Fruit fly (Drosophila melanogaster): Measurements from ENCODE around the gene Gr10b.

Gene Gr10b

DNA sequence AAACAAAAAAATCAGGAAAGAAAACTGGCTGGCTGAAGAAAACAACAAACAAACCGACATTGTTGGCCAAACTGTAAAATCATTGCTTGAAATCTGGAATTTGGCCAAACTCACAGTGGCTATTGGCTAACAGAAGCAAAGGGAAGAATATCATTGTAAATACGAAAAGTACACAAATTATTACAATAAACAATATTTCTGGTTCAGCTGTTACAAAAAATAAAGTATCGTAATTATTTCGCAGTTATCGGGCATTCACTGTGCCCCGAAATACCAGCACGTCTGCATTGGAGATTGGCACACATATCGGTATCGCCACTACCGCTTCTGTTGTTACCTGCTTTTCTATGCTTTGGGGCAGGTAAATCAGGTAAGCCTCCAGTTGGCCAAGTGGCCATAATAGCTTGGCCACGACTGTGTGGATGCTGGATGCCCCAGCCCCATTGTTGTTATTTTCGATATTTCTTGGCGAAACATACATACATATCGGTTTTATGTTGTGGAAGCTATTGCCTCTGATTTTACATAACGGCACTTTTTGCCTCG, 38.1 kb upstream of the Gr10b start (continued):
- TF ChIP-seq Dad (GFP tag; optimal IDR thresholded peaks at IDR 0.05): no peak
- TF ChIP-seq tgo (GFP tag; IDR thresholded peaks at IDR 0.05): peak; percentile 63
- no peak for TF ChIP-seq Mes4 (GFP tag; optimal IDR thresholded peaks at IDR 0.05)
- TF ChIP-seq pho (GFP tag; optimal IDR thresholded peaks at IDR 0.05): peak; percentile 56
- no peak for TF ChIP-seq Stat92E (GFP tag; optimal IDR thresholded peaks at IDR 0.05)
- no peak for TF ChIP-seq zen2 (GFP tag; IDR thresholded peaks at IDR 0.05; ENCODE audit: partially characterized antibody)
- peak; percentile 58; the same call in 1 of the 2 replicates for TF ChIP-seq CG7372 (GFP tag; IDR thresholded peaks at IDR 0.05)
- peak; percentile 27; the same call in 1 of the 3 replicates for TF ChIP-seq CG7357 (GFP tag; IDR thresholded peaks at IDR 0.05)
- peak; percentile 43 for TF ChIP-seq CG2712 (tag; optimal IDR thresholded peaks at IDR 0.05)
- no peak for TF ChIP-seq da (GFP tag; optimal IDR thresholded peaks at IDR 0.05)
- peak; percentile 52; the same call in 1 of the 3 replicates for TF ChIP-seq Aef1 (GFP tag; IDR thresholded peaks at IDR 0.05)
- peak; percentile 35 for TF ChIP-seq CG15514 (GFP tag; optimal IDR thresholded peaks at IDR 0.05)
- no peak for TF ChIP-seq CG34224 (GFP tag; IDR thresholded peaks at IDR 0.05; ENCODE audit: partially characterized antibody)
- peak; percentile 18 to 39 for TF ChIP-seq Pdp1 (GFP tag; optimal IDR thresholded peaks at IDR 0.05)
- TF ChIP-seq pfk (GFP tag; optimal IDR thresholded peaks at IDR 0.05): no peak
- peak; percentile 53; the same call in 1 of the 2 replicates for TF ChIP-seq CG10366 (GFP tag; IDR thresholded peaks at IDR 0.05)
- no peak for TF ChIP-seq Ets97D (GFP tag; optimal IDR thresholded peaks at IDR 0.05)
- TF ChIP-seq CG8359 (GFP tag; optimal IDR thresholded peaks at IDR 0.05; ENCODE audit: borderline replicate concordance): no peak
- TF ChIP-seq NC2β (GFP tag; optimal IDR thresholded peaks at IDR 0.05): no peak
- peak; percentile 60; the same call in 1 of the 2 replicates for TF ChIP-seq CG11085 (GFP tag; IDR thresholded peaks at IDR 0.05)
- TF ChIP-seq ewg (GFP tag; optimal IDR thresholded peaks at IDR 0.05): no peak
- TF ChIP-seq CG12769 (tag; optimal IDR thresholded peaks at IDR 0.05): peak; percentile 77
- TF ChIP-seq ind (GFP tag; optimal IDR thresholded peaks at IDR 0.05): peak; percentile 56
- no peak for TF ChIP-seq ems (GFP tag; optimal IDR thresholded peaks at IDR 0.05)
- TF ChIP-seq CG12155 (GFP tag; optimal IDR thresholded peaks at IDR 0.05): no peak
- TF ChIP-seq lbe (GFP tag; optimal IDR thresholded peaks at IDR 0.05): no peak
- no peak for TF ChIP-seq jing (GFP tag; optimal IDR thresholded peaks at IDR 0.05)
- TF ChIP-seq CG30020 (tag; optimal IDR thresholded peaks at IDR 0.05): no peak
- no peak for TF ChIP-seq GATAe (GFP tag; conservative IDR thresholded peaks at IDR 0.05)
- TF ChIP-seq sens (GFP tag): peak; percentile 85
- TF ChIP-seq sug (tag; optimal IDR thresholded peaks at IDR 0.05): peak; percentile 24
- no peak for TF ChIP-seq wor (GFP tag; IDR thresholded peaks at IDR 0.05)
- no peak for TF ChIP-seq abd-A (tag; optimal IDR thresholded peaks at IDR 0.05)
- TF ChIP-seq Sry-δ (GFP tag; optimal IDR thresholded peaks at IDR 0.05): no peak
- TF ChIP-seq CG10321 (GFP tag; IDR thresholded peaks at IDR 0.05): no peak
- no peak for TF ChIP-seq pita (GFP tag; optimal IDR thresholded peaks at IDR 0.05)
- no peak for TF ChIP-seq CG4707 (GFP tag; optimal IDR thresholded peaks at IDR 0.05)
- TF ChIP-seq CG4424 (GFP tag; optimal IDR thresholded peaks at IDR 0.05): peak; percentile 6
- no peak for TF ChIP-seq pb (GFP tag; optimal IDR thresholded peaks at IDR 0.05)
- TF ChIP-seq mam (GFP tag; optimal IDR thresholded peaks at IDR 0.05): peak; percentile 51
- TF ChIP-seq HLHmδ (GFP tag; optimal IDR thresholded peaks at IDR 0.05): no peak
- TF ChIP-seq gcm (GFP tag; optimal IDR thresholded peaks at IDR 0.05): no peak
- no peak for TF ChIP-seq CG7556 (GFP tag; optimal IDR thresholded peaks at IDR 0.05)
- no peak for TF ChIP-seq CG6254 (GFP tag; optimal IDR thresholded peaks at IDR 0.05)
- peak; percentile 66 for TF ChIP-seq ci (GFP tag; IDR thresholded peaks at IDR 0.05)
- no peak for TF ChIP-seq CG5245 (GFP tag; optimal IDR thresholded peaks at IDR 0.05)
- no peak for TF ChIP-seq lola (GFP tag; optimal IDR thresholded peaks at IDR 0.05)
- no peak for TF ChIP-seq hbn (GFP tag; IDR thresholded peaks at IDR 0.05; ENCODE audit: partially characterized antibody)
- no peak for TF ChIP-seq CG18262 (tag; optimal IDR thresholded peaks at IDR 0.05)
- peak; percentile 28; the same call in 1 of the 2 replicates for TF ChIP-seq CG8765 (GFP tag; IDR thresholded peaks at IDR 0.05)
